Fruit fly (Drosophila melanogaster) whole organism, embryonic: ENCODE data around the gene Ids.

ENCODE experiments used
- Bgb ChIP-seq: fragments of 200-800 bp; sonication (Bioruptor generic); IDR thresholded peaks from 2 replicates; pipeline ENCODE4 v1.3.6; 2022; ENCODE audit warnings: missing biosample characterization, missing genetic modification characterization; ENCODE audit not compliant: partially characterized antibody
- CG10565 ChIP-seq: fragments of 200-800 bp; sonication (Bioruptor generic); optimal IDR thresholded peaks from 3 replicates; lab custom pipeline; 2016; ENCODE audit warnings: missing biosample characterization, mild to moderate bottlenecking, missing genetic modification characterization
- CG13624 ChIP-seq: fragments of 200-800 bp; sonication (Bioruptor generic); optimal IDR thresholded peaks from 2 replicates; lab custom pipeline; 2016; ENCODE audit warnings: missing biosample characterization, missing genetic modification characterization
- CG17802 ChIP-seq: fragments of 200-800 bp; sonication (Bioruptor generic); optimal IDR thresholded peaks from 2 replicates; lab custom pipeline; 2018; ENCODE audit warnings: missing biosample characterization, mild to moderate bottlenecking, missing genetic modification characterization, moderate library complexity
- CG1792 ChIP-seq: fragments of 200-800 bp; sonication (Bioruptor generic); optimal IDR thresholded peaks from 2 replicates; lab custom pipeline; 2016; ENCODE audit warnings: missing biosample characterization, missing genetic modification characterization
- CG1832 ChIP-seq: fragments of 200-800 bp; sonication (Bioruptor generic); optimal IDR thresholded peaks from 2 replicates; lab custom pipeline; 2017; ENCODE audit warnings: missing biosample characterization, mild to moderate bottlenecking, missing genetic modification characterization, inconsistent platforms
- CG32767 ChIP-seq: fragments of 200-800 bp; sonication (Bioruptor generic); IDR thresholded peaks from 2 replicates; pipeline ENCODE4 v1.3.6; 2022; ENCODE audit warnings: missing biosample characterization, missing genetic modification characterization
- CG3995 ChIP-seq: fragments of 200-800 bp; sonication (Bioruptor generic); optimal IDR thresholded peaks from 3 replicates; lab custom pipeline; 2016; ENCODE audit warnings: missing biosample characterization, missing genetic modification characterization
- CG42726 ChIP-seq: fragments of 200-800 bp; sonication (Bioruptor generic); IDR thresholded peaks from 2 replicates; pipeline ENCODE4 v1.3.6; 2022; ENCODE audit warnings: missing biosample characterization, missing genetic modification characterization; ENCODE audit not compliant: partially characterized antibody
- CG4617 ChIP-seq: fragments of 200-800 bp; sonication (Bioruptor generic); optimal IDR thresholded peaks from 3 replicates; lab custom pipeline; 2016; ENCODE audit warnings: missing biosample characterization, missing genetic modification characterization, borderline replicate concordance
- CG6791 ChIP-seq: fragments of 200-800 bp; sonication (Bioruptor generic); IDR thresholded peaks from 3 replicates; pipeline ENCODE4 v1.3.6; 2022; ENCODE audit warnings: missing biosample characterization, missing genetic modification characterization; ENCODE audit not compliant: partially characterized antibody
- CG9797 ChIP-seq: fragments of 200-800 bp; sonication (Bioruptor generic); optimal IDR thresholded peaks from 3 replicates; lab custom pipeline; 2018; ENCODE audit warnings: missing biosample characterization, mild to moderate bottlenecking, missing genetic modification characterization
- CHES-1-like ChIP-seq: fragments of 200-800 bp; sonication (Bioruptor generic); optimal IDR thresholded peaks from 2 replicates; lab custom pipeline; 2016; ENCODE audit warnings: missing biosample characterization, missing genetic modification characterization
- D ChIP-seq, 2 experiments: fragments of 200-800 bp in 1 of 2; fragments of >200 bp in 1 of 2; sonication (Bioruptor generic) in 1 of 2; optimal IDR thresholded peaks; 2 replicates in 1 of 2; 3 replicates in 1 of 2; lab custom pipeline; 2017; ENCODE audit warnings: mild to moderate bottlenecking in 1 of 2, missing biosample characterization in 1 of 2, missing genetic modification characterization in 1 of 2, missing genetic modification reagents in 1 of 2
- Deaf1 ChIP-seq: fragments of 200-800 bp; optimal IDR thresholded peaks from 3 replicates; lab custom pipeline; 2019; ENCODE audit warnings: missing biosample characterization, mild to moderate bottlenecking, missing genetic modification characterization, moderate library complexity
- Doc3 ChIP-seq: fragments of 200-800 bp; sonication (Bioruptor generic); IDR thresholded peaks from 3 replicates; pipeline ENCODE4 v1.3.6; 2022; ENCODE audit warnings: missing biosample characterization, missing genetic modification characterization; ENCODE audit not compliant: partially characterized antibody
- Dp ChIP-seq: fragments of 200-800 bp; sonication (Bioruptor generic); optimal IDR thresholded peaks from 2 replicates; lab custom pipeline; 2018; ENCODE audit warnings: missing biosample characterization, mild to moderate bottlenecking, missing genetic modification characterization, moderate library complexity
- Gug ChIP-seq: fragments of 200-800 bp; sonication (Bioruptor generic); IDR thresholded peaks from 4 replicates; pipeline ENCODE4 v1.3.6; 2022; ENCODE audit warnings: missing biosample characterization, missing genetic modification characterization
- HLH4C ChIP-seq: fragments of 200-800 bp; sonication (Bioruptor generic); IDR thresholded peaks from 3 replicates; pipeline ENCODE4 v1.3.6; 2022; ENCODE audit warnings: missing biosample characterization, missing genetic modification characterization; ENCODE audit not compliant: partially characterized antibody
- HmgZ ChIP-seq: fragments of 200-800 bp; sonication (Bioruptor generic); optimal IDR thresholded peaks from 2 replicates; lab custom pipeline; 2018; ENCODE audit warnings: missing biosample characterization, mild to moderate bottlenecking, missing genetic modification characterization
- MBD-R2 ChIP-seq: fragments of 200-800 bp; sonication (Bioruptor generic); IDR thresholded peaks from 2 replicates; pipeline ENCODE4 v1.3.6; 2022; ENCODE audit warnings: missing biosample characterization, missing genetic modification characterization
- Nf-YB ChIP-seq: fragments of 200-800 bp; sonication (Bioruptor generic); optimal IDR thresholded peaks from 3 replicates; lab custom pipeline; 2019; ENCODE audit warnings: missing biosample characterization, mild to moderate bottlenecking, missing genetic modification characterization, moderate library complexity
- Nf-YC ChIP-seq: fragments of 200-800 bp; optimal IDR thresholded peaks from 3 replicates; lab custom pipeline; 2019; ENCODE audit warnings: missing biosample characterization, mild to moderate bottlenecking, missing genetic modification characterization, moderate library complexity
- NfI ChIP-seq: fragments of 200-800 bp; sonication (Bioruptor generic); optimal IDR thresholded peaks from 3 replicates; lab custom pipeline; 2018; ENCODE audit warnings: missing biosample characterization, mild to moderate bottlenecking, missing genetic modification characterization, moderate library complexity
- Rfx ChIP-seq: fragments of 200-800 bp; sonication (Bioruptor generic); IDR thresholded peaks from 2 replicates; pipeline ENCODE4 v1.3.6; 2022; ENCODE audit warnings: missing biosample characterization, missing genetic modification characterization
- Tbp ChIP-seq: fragments of >200 bp; optimal IDR thresholded peaks from 2 replicates; lab custom pipeline; 2018; ENCODE audit warnings: missing biosample characterization, missing genetic modification characterization
- abd-A ChIP-seq: fragments of 200-800 bp; sonication (Bioruptor generic); optimal IDR thresholded peaks from 3 replicates; lab custom pipeline; 2019; ENCODE audit warnings: missing biosample characterization, mild to moderate bottlenecking, missing genetic modification characterization, moderate library complexity
- al ChIP-seq: fragments of 200-800 bp; sonication (Bioruptor generic); IDR thresholded peaks from 2 replicates; pipeline ENCODE4 v1.3.6; 2022; ENCODE audit warnings: missing biosample characterization, missing genetic modification characterization
- amos ChIP-seq: fragments of 200-800 bp; sonication (Bioruptor generic); IDR thresholded peaks from 2 replicates; pipeline ENCODE4 v1.3.6; 2022; ENCODE audit warnings: missing biosample characterization, missing genetic modification characterization; ENCODE audit not compliant: partially characterized antibody
- crc ChIP-seq: fragments of 200-800 bp; sonication (Bioruptor generic); optimal IDR thresholded peaks from 2 replicates; lab custom pipeline; 2016; ENCODE audit warnings: missing biosample characterization, missing genetic modification characterization
- crol ChIP-seq: fragments of 200-800 bp; sonication (Bioruptor generic); IDR thresholded peaks from 2 replicates; pipeline ENCODE4 v1.3.6; 2022; ENCODE audit warnings: missing biosample characterization, missing genetic modification characterization
- crp ChIP-seq, 2 experiments: fragments of 200-800 bp; sonication (Bioruptor generic); optimal IDR thresholded peaks; 2 replicates in 1 of 2; 3 replicates in 1 of 2; lab custom pipeline; 2017; ENCODE audit warnings: missing biosample characterization in 2 of 2, missing genetic modification characterization in 2 of 2, mild to moderate bottlenecking in 1 of 2, moderate library complexity in 1 of 2
- esg ChIP-seq: fragments of 200-800 bp; sonication (Bioruptor generic); conservative IDR thresholded peaks from 2 replicates; pipeline ENCODE4 v1.3.6; 2022; ENCODE audit warnings: missing biosample characterization, missing genetic modification characterization
- eyg ChIP-seq: fragments of 200-800 bp; sonication (Bioruptor generic); optimal IDR thresholded peaks from 3 replicates; lab custom pipeline; 2016; ENCODE audit warnings: missing biosample characterization, missing genetic modification characterization
- gem ChIP-seq: fragments of 200-800 bp; sonication (Bioruptor generic); optimal IDR thresholded peaks from 2 replicates; lab custom pipeline; 2019; ENCODE audit warnings: missing biosample characterization, mild to moderate bottlenecking, missing genetic modification characterization, moderate library complexity
- her ChIP-seq: fragments of 200-800 bp; sonication (Bioruptor generic); optimal IDR thresholded peaks from 2 replicates; lab custom pipeline; 2016; ENCODE audit warnings: missing biosample characterization, missing genetic modification characterization
- ken ChIP-seq: fragments of 200-800 bp; sonication (Bioruptor generic); IDR thresholded peaks from 3 replicates; pipeline ENCODE4 v1.3.6; 2022; ENCODE audit warnings: missing biosample characterization, missing genetic modification characterization
- nerfin-1 ChIP-seq: fragments of 200-800 bp; sonication (Bioruptor generic); optimal IDR thresholded peaks from 3 replicates; lab custom pipeline; 2019; ENCODE audit warnings: missing biosample characterization, mild to moderate bottlenecking, missing genetic modification characterization, moderate library complexity
- pan ChIP-seq, 4 experiments: fragments of >200 bp in 3 of 4; fragments of 200-800 bp in 1 of 4; sonication (Bioruptor generic) in 1 of 4; optimal IDR thresholded peaks in 3 of 4; IDR thresholded peaks in 1 of 4; 2 replicates each; pipeline versions ENCODE4 v1.3.6 to Lab custom; 2017 to 2022; ENCODE audit warnings: missing biosample characterization in 2 of 4, missing genetic modification characterization in 2 of 4, mixed read lengths in 1 of 4
- phol ChIP-seq: fragments of 200-800 bp; sonication (Bioruptor generic); optimal IDR thresholded peaks from 3 replicates; lab custom pipeline; 2018; ENCODE audit warnings: missing biosample characterization, mild to moderate bottlenecking, missing genetic modification characterization, moderate library complexity
- sna ChIP-seq: fragments of 200-800 bp; sonication (Bioruptor generic); IDR thresholded peaks from 2 replicates; pipeline ENCODE4 v1.3.6; 2022; ENCODE audit warnings: missing biosample characterization, missing genetic modification characterization; ENCODE audit not compliant: partially characterized antibody
- sqz ChIP-seq: fragments of 200-800 bp; sonication (Bioruptor generic); optimal IDR thresholded peaks from 3 replicates; lab custom pipeline; 2018; ENCODE audit warnings: missing biosample characterization, mild to moderate bottlenecking, missing genetic modification characterization
- tap ChIP-seq: fragments of 200-800 bp; optimal IDR thresholded peaks from 3 replicates; lab custom pipeline; 2019; ENCODE audit warnings: missing biosample characterization, mild to moderate bottlenecking, missing genetic modification characterization, moderate library complexity
- tin ChIP-seq: fragments of 200-800 bp; sonication (Bioruptor generic); optimal IDR thresholded peaks from 3 replicates; lab custom pipeline; 2016; ENCODE audit warnings: missing biosample characterization, missing genetic modification characterization
- trh ChIP-seq: fragments of 200-800 bp; sonication (Bioruptor generic); optimal IDR thresholded peaks from 2 replicates; lab custom pipeline; 2016; ENCODE audit warnings: missing biosample characterization, missing genetic modification characterization
- usp ChIP-seq: fragments of >200 bp; optimal IDR thresholded peaks from 2 replicates; lab custom pipeline; 2017; ENCODE audit warnings: missing biosample characterization, missing genetic modification characterization
- wek ChIP-seq: fragments of 200-800 bp; sonication (Bioruptor generic); optimal IDR thresholded peaks from 3 replicates; lab custom pipeline; 2018; ENCODE audit warnings: missing biosample characterization, mild to moderate bottlenecking, missing genetic modification characterization, moderate library complexity
- zen ChIP-seq: fragments of 200-800 bp; sonication (Bioruptor generic); optimal IDR thresholded peaks from 3 replicates; lab custom pipeline; 2018; ENCODE audit warnings: missing biosample characterization, mild to moderate bottlenecking, missing genetic modification characterization, moderate library complexity

Ids gene

dm6 chr3L:3373994-3374623, 4.0 kb upstream of the Ids start, which contains the start of the genes Ythdc1 and CG12010 (continued):
- TF ChIP-seq D (optimal IDR thresholded peaks at IDR 0.05; lab: Kevin White, UChicago) (peak; percentile 47), D (GFP tag; optimal IDR thresholded peaks at IDR 0.05; lab: Kevin White, UChicago) (no peak), Tbp (peak; percentile 13), Gug (GFP tag; lab: Robert Waterston, UW) (no peak), nerfin-1 (tag; lab: Kevin White, UChicago) (peak; percentile 5), CG4617 (GFP tag; lab: Kevin White, UChicago) (peak; percentile 87), CG9797 (GFP tag; lab: Kevin White, UChicago) (peak; percentile 41), crol (no peak), CG13624 (peak; percentile 78), CG3995 (GFP tag; lab: Kevin White, UChicago) (peak; percentile 68), crc (GFP tag; lab: Kevin White, UChicago) (no peak), sna (GFP tag; lab: Robert Waterston, UW) (peak; percentile 85), ken (GFP tag; lab: Robert Waterston, UW) (no peak), amos (GFP tag; lab: Robert Waterston, UW) (peak; percentile 92), Doc3 (GFP tag; lab: Robert Waterston, UW) (peak; percentile 67; the same call in 2 of the 3 replicates), CG42726 (GFP tag; lab: Robert Waterston, UW) (peak; percentile 85), wek (peak; percentile 4), NfI (GFP tag; lab: Kevin White, UChicago) (no peak), her (GFP tag; lab: Kevin White, UChicago) (no peak), HLH4C (GFP tag; lab: Robert Waterston, UW) (peak; percentile 94), CG6791 (GFP tag; lab: Robert Waterston, UW) (peak; percentile 96), Nf-YB (peak; percentile 92), Bgb (peak; percentile 96), Deaf1 (tag; lab: Kevin White, UChicago) (no peak), Rfx (GFP tag; lab: Robert Waterston, UW) (0 out of 2 replicates have a peak, but pooled peaks have one; percentile 23), CG1792 (GFP tag; lab: Kevin White, UChicago) (no peak), pan (optimal IDR thresholded peaks at IDR 0.05; lab: Kevin White, UChicago) (no peak), pan (GFP tag; optimal IDR thresholded peaks at IDR 0.05 in 1 of 2, IDR thresholded peaks at IDR 0.05 in 1 of 2) (no peak), CG1832 (GFP tag; lab: Kevin White, UChicago) (peak; percentile 83), tin (GFP tag; lab: Kevin White, UChicago) (no peak), zen (peak; percentile 2), abd-A (tag; lab: Kevin White, UChicago) (no peak), CG32767 (GFP tag; lab: Robert Waterston, UW) (peak; percentile 91), al (no peak), trh (GFP tag; lab: Kevin White, UChicago) (no peak), MBD-R2 (GFP tag; lab: Robert Waterston, UW) (peak; percentile 91), CG10565 (GFP tag; lab: Kevin White, UChicago) (no peak), phol (tag; lab: Kevin White, UChicago) (peak; percentile 88), CHES-1-like (peak; percentile 91), tap (tag; lab: Kevin White, UChicago) (no peak), eyg (no peak), sqz (GFP tag; lab: Kevin White, UChicago) (no peak), crp (GFP tag; optimal IDR thresholded peaks at IDR 0.05; lab: Kevin White, UChicago) (peak in 1 of 2 experiments; percentile 75), gem (no peak), HmgZ (tag; lab: Kevin White, UChicago) (peak; percentile 82), Nf-YC (tag; lab: Kevin White, UChicago) (peak; percentile 96), CG17802 (tag; lab: Kevin White, UChicago) (peak; percentile 88), esg (GFP tag; lab: Robert Waterston, UW) (no peak), Dp (GFP tag; lab: Kevin White, UChicago) (peak; percentile 58), usp (no peak)
